Worm (Caenorhabditis elegans): ENCODE data around the gene C18B10.6.
A peak's percentile ranks its signal among the peaks of the same experiment; 100 is the strongest.
"Not testable (repeated sequence)": the region's sequence is repeated elsewhere in the genome, so short reads cannot be mapped to it uniquely, and the experiment has no call there.

The C18B10.6 gene

DNA sequence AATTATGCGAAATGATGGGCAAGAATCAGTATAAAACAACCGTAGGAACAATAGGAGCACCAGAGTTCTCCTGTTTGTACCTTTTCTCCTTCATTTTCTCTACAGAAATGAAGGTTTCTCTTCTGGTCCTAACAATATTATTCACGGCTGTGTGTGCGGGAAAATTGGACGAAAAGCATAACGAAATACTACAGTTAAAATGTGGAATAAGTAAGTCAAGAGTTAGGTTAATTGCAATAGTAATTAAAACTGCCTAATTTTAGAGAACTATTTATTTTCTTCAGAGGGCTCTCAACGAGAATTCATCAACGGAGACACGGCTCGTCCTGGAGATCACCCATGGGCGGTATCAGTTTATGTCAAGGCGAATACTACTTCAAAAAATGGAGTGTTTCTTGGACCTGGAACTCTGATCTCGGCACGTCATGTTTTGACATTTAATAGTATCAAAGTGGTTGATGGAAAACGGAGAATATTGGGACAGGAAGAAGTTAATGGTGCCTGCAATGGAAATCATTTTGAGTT lies 31.5 kb downstream of the C18B10.6 start, which contains the start of gene try-12:
Gene try-12 (plus strand): TSS at position 51 of the 525 bp plus-strand sequence.
- TF ChIP-seq spr-3 (GFP tag; optimal IDR thresholded peaks at IDR 0.05): no peak
- peak in 1 of 2 experiments; percentile 50 for TF ChIP-seq unc-62 (GFP tag; optimal IDR thresholded peaks at IDR 0.05 in 1 of 2)
- no peak for TF ChIP-seq unc-62 (tag; optimal IDR thresholded peaks at IDR 0.05)
- no peak for TF ChIP-seq nhr-111 (GFP tag; optimal IDR thresholded peaks at IDR 0.05)
- peak; percentile 70 for TF ChIP-seq aha-1 (tag)

DNA sequence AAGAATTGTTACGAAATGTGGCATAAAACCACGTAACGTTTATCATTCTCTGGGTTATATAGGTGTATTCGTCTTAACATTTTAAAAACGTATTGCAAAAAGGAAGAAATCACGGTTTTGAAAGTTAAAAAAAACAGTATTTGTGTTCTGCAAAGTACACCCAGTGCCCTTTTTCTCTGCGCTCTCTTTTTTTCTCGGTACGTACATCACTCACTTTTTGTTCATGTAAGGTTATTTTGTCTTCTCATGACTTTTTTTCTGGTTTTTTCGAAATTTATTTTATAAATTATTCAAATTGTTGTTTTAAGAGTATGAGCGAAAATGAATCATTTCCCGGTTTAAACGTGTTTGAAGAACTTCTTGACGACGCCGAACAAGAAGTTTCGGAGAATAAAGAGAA lies 33.9 kb downstream of the C18B10.6 start, which contains the start of gene F25E5.5:
Gene F25E5.5 (plus strand): TSS at position 301 of the 400 bp plus-strand sequence.
- TF ChIP-seq T26A8.4 (GFP tag; IDR thresholded peaks at IDR 0.05) (no peak), hlh-30 (tag; optimal IDR thresholded peaks at IDR 0.05; ENCODE audit: insufficient read depth) (peak; percentile 14), dve-1 (tag; optimal IDR thresholded peaks at IDR 0.05; ENCODE audit: insufficient read depth) (no peak), madf-9 (GFP tag; conservative IDR thresholded peaks at IDR 0.05) (no peak), pqm-1 (tag; optimal IDR thresholded peaks at IDR 0.05) (no peak), mep-1 (tag; optimal IDR thresholded peaks at IDR 0.05) (no peak), dmd-6 (GFP tag; IDR thresholded peaks at IDR 0.05) (no peak), dmd-9 (GFP tag; IDR thresholded peaks at IDR 0.05) (no peak), ceh-82 (tag; optimal IDR thresholded peaks at IDR 0.05) (no peak), zip-2 (tag; optimal IDR thresholded peaks at IDR 0.05) (no peak), nhr-28 (tag; optimal IDR thresholded peaks at IDR 0.05) (peak; percentile 44), tag-97 (GFP tag; IDR thresholded peaks at IDR 0.05) (no peak), ama-1 (optimal IDR thresholded peaks at IDR 0.05) (no peak), ceh-32 (tag; optimal IDR thresholded peaks at IDR 0.05; ENCODE audit: poor library complexity) (no peak)

DNA sequence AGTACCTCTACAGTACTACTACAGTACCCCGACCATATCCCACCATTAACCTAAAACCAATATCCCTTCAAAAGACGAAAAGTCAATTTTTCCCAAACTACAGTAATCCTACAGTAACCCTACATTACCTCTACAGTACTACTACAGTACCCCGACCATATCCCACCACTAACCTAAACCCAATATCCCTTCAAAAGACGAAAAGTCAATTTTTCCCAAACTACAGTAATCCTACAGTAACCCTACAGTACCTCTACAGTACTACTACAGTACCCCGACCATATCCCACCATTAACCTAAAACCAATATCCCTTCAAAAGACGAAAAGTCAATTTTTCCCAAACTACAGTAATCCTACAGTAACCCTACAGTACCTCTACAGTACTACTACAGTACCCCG lies 36.5 kb downstream of the C18B10.6 start, which contains the start of gene nhr-141:
Gene nhr-141 (plus strand): TSS at position 331 of the 400 bp plus-strand sequence.
- not testable (repeated sequence) for TF ChIP-seq saeg-2 (GFP tag; IDR thresholded peaks at IDR 0.05); ceh-44 (GFP tag; IDR thresholded peaks at IDR 0.05); aly-2 (tag; optimal IDR thresholded peaks at IDR 0.05)

DNA sequence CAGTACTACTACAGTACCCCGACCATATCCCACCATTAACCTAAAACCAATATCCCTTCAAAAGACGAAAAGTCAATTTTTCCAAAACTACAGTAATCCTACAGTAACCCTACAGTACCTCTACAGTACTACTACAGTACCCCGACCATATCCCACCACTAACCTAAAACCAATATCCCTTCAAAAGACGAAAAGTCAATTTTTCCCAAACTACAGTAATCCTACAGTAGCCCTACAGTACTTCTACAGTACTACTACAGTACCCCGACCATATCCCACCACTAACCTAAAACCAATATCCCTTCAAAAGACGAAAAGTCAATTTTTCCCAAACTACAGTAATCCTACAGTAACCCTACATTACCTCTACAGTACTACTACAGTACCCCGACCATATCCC lies 37.4 kb downstream of the C18B10.6 start:
- TF ChIP-seq madf-5 (GFP tag; IDR thresholded peaks at IDR 0.05) (0 out of 4 replicates have a peak, but pooled peaks of 1 of the 2 experiments have one; percentile 17), arid-1 (GFP tag; conservative IDR thresholded peaks at IDR 0.05) (0 out of 2 replicates have a peak, but pooled peaks have one; percentile 41), zip-11 (GFP tag; IDR thresholded peaks at IDR 0.05) (peak; percentile 62; the same call in 1 of the 2 replicates), tag-97 (GFP tag; IDR thresholded peaks at IDR 0.05) (0 out of 2 replicates have a peak, but pooled peaks have one; percentile 36), vab-7 (GFP tag; IDR thresholded peaks at IDR 0.05) (0 out of 2 replicates have a peak, but pooled peaks have one; percentile 25)

DNA sequence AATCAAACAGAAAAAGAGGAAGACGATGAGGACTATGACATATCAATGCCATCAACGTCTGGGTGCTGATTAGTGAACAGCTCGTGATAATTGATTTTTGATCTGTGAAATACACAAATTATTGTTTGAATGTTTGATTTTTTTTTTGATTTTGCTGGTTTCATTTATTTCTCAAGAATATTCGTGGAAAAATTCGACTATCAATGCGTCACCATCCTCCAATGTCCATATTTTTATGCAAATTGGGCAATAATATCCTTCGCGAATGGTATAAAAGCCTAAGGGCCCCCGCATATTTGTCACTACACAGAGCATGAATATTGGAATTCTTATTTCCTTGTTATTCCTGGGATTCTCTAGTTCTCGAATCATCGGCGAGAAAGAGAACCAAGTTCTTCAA lies 41.0 kb downstream of the C18B10.6 start, which contains the start of gene try-13:
Gene try-13 (plus strand): TSS at position 301 of the 400 bp plus-strand sequence.
- TF ChIP-seq lin-13 (GFP tag; optimal IDR thresholded peaks at IDR 0.05) (no peak), zfp-3 (GFP tag; conservative IDR thresholded peaks at IDR 0.05) (no peak), egl-43 (GFP tag; IDR thresholded peaks at IDR 0.05) (no peak), ama-1 (optimal IDR thresholded peaks at IDR 0.05) (no peak), tra-1 (GFP tag; IDR thresholded peaks at IDR 0.05) (no peak), nhr-77 (tag; optimal IDR thresholded peaks at IDR 0.05) (no peak), lin-39 (tag; optimal IDR thresholded peaks at IDR 0.05) (no peak), snpc-1.2 (GFP tag; IDR thresholded peaks at IDR 0.05) (no peak), lin-15B (tag; optimal IDR thresholded peaks at IDR 0.05) (no peak), dve-1 (tag; optimal IDR thresholded peaks at IDR 0.05; ENCODE audit: insufficient read depth) (no peak), ceh-32 (tag; optimal IDR thresholded peaks at IDR 0.05; ENCODE audit: poor library complexity) (no peak), F44E2.7 (GFP tag; IDR thresholded peaks at IDR 0.05) (no peak)

All from whole organism, L4 larva.